Fruit fly (Drosophila melanogaster): ENCODE data around the gene alpha-Man-Ib.

alpha-Man-Ib gene

dm6 chr3R:29157418-29158398 is 45.1 kb upstream of the alpha-Man-Ib start, which contains the start of gene rdog (continued):
- no peak for TF ChIP-seq pita (GFP tag; optimal IDR thresholded peaks at IDR 0.05)
- peak; percentile 74 for TF ChIP-seq CG4854 (GFP tag; optimal IDR thresholded peaks at IDR 0.05)
- peak; percentile 75 for TF ChIP-seq nau (GFP tag; optimal IDR thresholded peaks at IDR 0.05)
- no peak for TF ChIP-seq gfzf (GFP tag; optimal IDR thresholded peaks at IDR 0.05)
- peak; percentile 75 for TF ChIP-seq caup (GFP tag; optimal IDR thresholded peaks at IDR 0.05; ENCODE audit: severe bottlenecking)
- peak; percentile 5 for TF ChIP-seq yki (optimal IDR thresholded peaks at IDR 0.05)
- peak; percentile 53 for TF ChIP-seq cwo (GFP tag; optimal IDR thresholded peaks at IDR 0.05)
- peak; percentile 62 for TF ChIP-seq CG18764 (GFP tag; optimal IDR thresholded peaks at IDR 0.05)
- TF ChIP-seq CG14441 (GFP tag; IDR thresholded peaks at IDR 0.05): peak; percentile 55
- TF ChIP-seq peb (GFP tag; IDR thresholded peaks at IDR 0.05): no peak
- peak; percentile 84 for TF ChIP-seq CG13775 (GFP tag; optimal IDR thresholded peaks at IDR 0.05)
- TF ChIP-seq pum (GFP tag; optimal IDR thresholded peaks at IDR 0.05): peak; percentile 83
- TF ChIP-seq gsb-n (tag; optimal IDR thresholded peaks at IDR 0.05): peak; percentile 76
- TF ChIP-seq CG6813 (GFP tag; optimal IDR thresholded peaks at IDR 0.05): peak; percentile 4
- TF ChIP-seq dysf (GFP tag; IDR thresholded peaks at IDR 0.05): peak; percentile 77
- TF ChIP-seq Taf1 (GFP tag; IDR thresholded peaks at IDR 0.05): no peak
- TF ChIP-seq pnt (GFP tag; optimal IDR thresholded peaks at IDR 0.05): peak; percentile 66
- TF ChIP-seq CG15696 (tag; optimal IDR thresholded peaks at IDR 0.05): peak; percentile 77
- TF ChIP-seq gcm (GFP tag; optimal IDR thresholded peaks at IDR 0.05): peak; percentile 68
- TF ChIP-seq CG32767 (GFP tag; IDR thresholded peaks at IDR 0.05): peak; percentile 65; the same call in 1 of the 2 replicates
- TF ChIP-seq CG18619 (GFP tag; optimal IDR thresholded peaks at IDR 0.05): peak; percentile 73
- TF ChIP-seq Ssrp (tag; optimal IDR thresholded peaks at IDR 0.05): peak; percentile 85
- TF ChIP-seq B-H2 (GFP tag; optimal IDR thresholded peaks at IDR 0.05): peak; percentile 58
- TF ChIP-seq fd96Cb (tag; optimal IDR thresholded peaks at IDR 0.05): peak; percentile 73
- TF ChIP-seq dan (GFP tag; IDR thresholded peaks at IDR 0.05): no peak
- peak; percentile 82 for TF ChIP-seq Hsf (GFP tag; optimal IDR thresholded peaks at IDR 0.05)

dm6 chr3R:29153197-29153644 is 40.6 kb upstream of the alpha-Man-Ib start, which contains the start of the genes Slbp and Rpn2:
TSS of gene Slbp (minus strand) at chr3R:29153266.
TSS of gene Rpn2 (plus strand) at chr3R:29153524.
- TF ChIP-seq unc-4 (GFP tag; IDR thresholded peaks at IDR 0.05; ENCODE audit: partially characterized antibody): peak; percentile 97
- peak; percentile 97 for TF ChIP-seq CG34224 (GFP tag; IDR thresholded peaks at IDR 0.05; ENCODE audit: partially characterized antibody)
- peak; percentile 41 for TF ChIP-seq Lhr (GFP tag; optimal IDR thresholded peaks at IDR 0.05)
- TF ChIP-seq nau (GFP tag; optimal IDR thresholded peaks at IDR 0.05): no peak
- TF ChIP-seq Dref (GFP tag; IDR thresholded peaks at IDR 0.05): peak; percentile 88
- TF ChIP-seq eyg (GFP tag; optimal IDR thresholded peaks at IDR 0.05): peak; percentile 53
- TF ChIP-seq CG2202 (tag; optimal IDR thresholded peaks at IDR 0.05): no peak
- no peak for TF ChIP-seq wek (GFP tag; optimal IDR thresholded peaks at IDR 0.05)
- peak; percentile 74 for TF ChIP-seq tna (GFP tag; IDR thresholded peaks at IDR 0.05; ENCODE audit: partially characterized antibody)
- TF ChIP-seq CG18764 (GFP tag; optimal IDR thresholded peaks at IDR 0.05): peak; percentile 9
- peak; percentile 80 for TF ChIP-seq CHES-1-like (GFP tag; optimal IDR thresholded peaks at IDR 0.05)
- peak; percentile 34; the same call in 1 of the 2 replicates for TF ChIP-seq ssp (GFP tag; IDR thresholded peaks at IDR 0.05)
- TF ChIP-seq Xbp1 (GFP tag; optimal IDR thresholded peaks at IDR 0.05): peak; percentile 40
- peak; percentile 79 for TF ChIP-seq CG4360 (GFP tag; IDR thresholded peaks at IDR 0.05)
- peak; percentile 26 for TF ChIP-seq gem (tag; optimal IDR thresholded peaks at IDR 0.05)
- TF ChIP-seq Scr (GFP tag; IDR thresholded peaks at IDR 0.05; ENCODE audit: partially characterized antibody): peak; percentile 94
- no peak for TF ChIP-seq ash1 (GFP tag; optimal IDR thresholded peaks at IDR 0.05)
- peak; percentile 48 for TF ChIP-seq Dad (GFP tag; optimal IDR thresholded peaks at IDR 0.05)
- no peak for TF ChIP-seq CG1233 (GFP tag; optimal IDR thresholded peaks at IDR 0.05)
- peak; percentile 90 for TF ChIP-seq bbx (GFP tag; IDR thresholded peaks at IDR 0.05; ENCODE audit: partially characterized antibody)
- TF ChIP-seq dan (GFP tag; IDR thresholded peaks at IDR 0.05): no peak
- TF ChIP-seq chinmo (GFP tag; IDR thresholded peaks at IDR 0.05; ENCODE audit: partially characterized antibody): peak; percentile 85; the same call in 3 of the 4 replicates
- TF ChIP-seq ewg (GFP tag; optimal IDR thresholded peaks at IDR 0.05): peak; percentile 74
- peak; percentile 62; the same call in 1 of the 2 replicates for TF ChIP-seq vvl (GFP tag; IDR thresholded peaks at IDR 0.05)
